Worm (Caenorhabditis elegans) whole organism, L4 larva: ENCODE data around the gene lst-4.

Experiments
- D1046.2 ChIP-seq: fragments of 200-800 bp; sonication (Bioruptor generic); IDR thresholded peaks from 2 replicates; pipeline ENCODE4 v1.3.6; 2022; ENCODE audit warnings: missing genetic modification characterization, missing compliant biosample characterization
- F10B5.3 ChIP-seq: sonication (generic microtip); optimal IDR thresholded peaks from 2 replicates; lab custom pipeline; 2016; ENCODE audit warnings: mild to moderate bottlenecking, missing genetic modification characterization, missing compliant biosample characterization
- F44E2.7 ChIP-seq: fragments of 200-800 bp; sonication (Bioruptor generic); IDR thresholded peaks from 2 replicates; pipeline ENCODE4 v2.1.2; 2022; ENCODE audit warnings: missing genetic modification characterization, missing compliant biosample characterization
- F49E8.2 ChIP-seq: sonication (generic microtip); optimal IDR thresholded peaks from 2 replicates; lab custom pipeline; 2016; ENCODE audit warnings: missing compliant biosample characterization, mild to moderate bottlenecking, missing genetic modification characterization, borderline replicate concordance
- R02D3.7 ChIP-seq: fragments of 150-350 bp; sonication (generic microtip); optimal IDR thresholded peaks from 3 replicates; lab custom pipeline; 2014; ENCODE audit warnings: missing biosample characterization, missing genetic modification characterization
- T20F7.1 ChIP-seq: fragments of 200-800 bp; sonication (Bioruptor generic); optimal IDR thresholded peaks from 2 replicates; lab custom pipeline; 2018; ENCODE audit warnings: mild to moderate bottlenecking, missing genetic modification characterization, missing compliant biosample characterization
- Y105C5A.15 ChIP-seq: fragments of 200-800 bp; sonication (Bioruptor generic); IDR thresholded peaks from 2 replicates; pipeline ENCODE4 v1.3.6; 2022; ENCODE audit warnings: missing genetic modification characterization, missing compliant biosample characterization
- Y48G9A.11 ChIP-seq: fragments of 200-800 bp; sonication (Bioruptor generic); IDR thresholded peaks from 2 replicates; pipeline ENCODE4 v1.3.6; 2022; ENCODE audit warnings: missing genetic modification reagents, missing genetic modification characterization, missing compliant biosample characterization
- ZK546.5 ChIP-seq, 2 experiments: sonication (generic microtip); optimal IDR thresholded peaks; 2 replicates each; lab custom pipeline; 2017; ENCODE audit warnings: missing biosample characterization in 2 of 2, missing genetic modification characterization in 2 of 2
- aha-1 ChIP-seq: fragments of 150-350 bp; peaks from one replicate; lab custom pipeline; 2014; ENCODE audit warnings: missing biosample characterization, missing genetic modification characterization
- aly-2 ChIP-seq: sonication (generic microtip); optimal IDR thresholded peaks from 2 replicates; lab custom pipeline; 2018; ENCODE audit warnings: missing biosample characterization, missing genetic modification characterization
- ama-1 ChIP-seq: fragments of 150-350 bp; optimal IDR thresholded peaks from 2 replicates; lab custom pipeline; 2014; ENCODE audit warnings: inconsistent platforms, mixed read lengths
- arid-1 ChIP-seq: fragments of 200-800 bp; sonication (Bioruptor generic); conservative IDR thresholded peaks from 2 replicates; pipeline ENCODE4 v1.3.6; 2022; ENCODE audit warnings: missing genetic modification reagents, missing genetic modification characterization, missing compliant biosample characterization
- ceh-44 ChIP-seq: fragments of 200-800 bp; sonication (Bioruptor generic); IDR thresholded peaks from 2 replicates; pipeline ENCODE4 v1.3.6; 2022; ENCODE audit warnings: missing genetic modification reagents, missing genetic modification characterization, missing compliant biosample characterization
- ces-1 ChIP-seq: fragments of 150-350 bp; sonication (generic microtip); optimal IDR thresholded peaks from 4 replicates; lab custom pipeline; 2014; ENCODE audit warnings: missing biosample characterization, missing genetic modification reagents, missing genetic modification characterization
- ctbp-1 ChIP-seq: fragments of 200-800 bp; sonication (Bioruptor generic); IDR thresholded peaks from 2 replicates; pipeline ENCODE4 v1.3.6; 2022; ENCODE audit warnings: missing genetic modification reagents, missing genetic modification characterization, missing compliant biosample characterization
- fkh-10 ChIP-seq: fragments of 150-350 bp; optimal IDR thresholded peaks from 2 replicates; lab custom pipeline; 2014; ENCODE audit warnings: missing biosample characterization, missing genetic modification reagents, missing genetic modification characterization
- hif-1 ChIP-seq, 2 experiments: sonication (generic microtip); optimal IDR thresholded peaks; 2 replicates each; lab custom pipeline; 2016 to 2017; ENCODE audit warnings: missing compliant biosample characterization in 2 of 2, missing genetic modification characterization in 2 of 2, missing genetic modification reagents in 2 of 2, missing genotype in 2 of 2, mild to moderate bottlenecking in 1 of 2
- hlh-30 ChIP-seq: sonication (generic microtip); optimal IDR thresholded peaks from 2 replicates; lab custom pipeline; 2017; ENCODE audit warnings: antibody characterized with exemption, mild to moderate bottlenecking, missing genetic modification characterization, missing compliant biosample characterization; ENCODE audit not compliant: insufficient read depth
- lin-13 ChIP-seq: fragments of 150-350 bp; optimal IDR thresholded peaks from 2 replicates; lab custom pipeline; 2014; ENCODE audit warnings: missing biosample characterization, missing genetic modification reagents, missing genetic modification characterization
- lin-38 ChIP-seq: fragments of 200-800 bp; sonication (Bioruptor generic); IDR thresholded peaks from 2 replicates; pipeline ENCODE4 v1.3.6; 2022; ENCODE audit warnings: missing genetic modification reagents, missing genetic modification characterization, missing compliant biosample characterization
- madf-5 ChIP-seq, 2 experiments: fragments of 200-800 bp; sonication (Bioruptor generic); IDR thresholded peaks; 2 replicates each; pipeline ENCODE4 v1.3.6; 2022; ENCODE audit warnings: missing compliant biosample characterization in 2 of 2, missing genetic modification characterization in 2 of 2
- madf-9 ChIP-seq: fragments of 200-800 bp; sonication (Bioruptor generic); conservative IDR thresholded peaks from 2 replicates; pipeline ENCODE4 v1.3.6; 2022; ENCODE audit warnings: missing genetic modification reagents, missing genetic modification characterization, missing compliant biosample characterization
- mep-1 ChIP-seq: fragments of 150-350 bp; sonication (generic microtip); optimal IDR thresholded peaks from 3 replicates; lab custom pipeline; 2014; ENCODE audit warnings: missing biosample characterization, missing genetic modification characterization
- mes-2 ChIP-seq: sonication (generic microtip); optimal IDR thresholded peaks from 2 replicates; lab custom pipeline; 2016; ENCODE audit warnings: missing genotype, mild to moderate bottlenecking, missing genetic modification characterization, missing compliant biosample characterization; ENCODE audit not compliant: poor library complexity, severe bottlenecking
- nhr-10 ChIP-seq: fragments of 150-350 bp; optimal IDR thresholded peaks from 2 replicates; lab custom pipeline; 2014; ENCODE audit warnings: missing biosample characterization, missing genetic modification characterization
- nhr-102 ChIP-seq: sonication (generic microtip); optimal IDR thresholded peaks from 2 replicates; lab custom pipeline; 2016; ENCODE audit warnings: mild to moderate bottlenecking, missing genetic modification characterization, moderate library complexity, missing compliant biosample characterization
- nhr-111 ChIP-seq: fragments of 200-800 bp; sonication (Bioruptor generic); optimal IDR thresholded peaks from 2 replicates; lab custom pipeline; 2018; ENCODE audit warnings: mild to moderate bottlenecking, missing genetic modification characterization, missing compliant biosample characterization
- nhr-28 ChIP-seq: fragments of 150-350 bp; optimal IDR thresholded peaks from 2 replicates; lab custom pipeline; 2014; ENCODE audit warnings: missing biosample characterization, missing genetic modification characterization
- nhr-77 ChIP-seq: fragments of 150-350 bp; optimal IDR thresholded peaks from 2 replicates; lab custom pipeline; 2014; ENCODE audit warnings: missing biosample characterization, missing genetic modification characterization
- php-3 ChIP-seq: fragments of 200-800 bp; sonication (Bioruptor generic); IDR thresholded peaks from 2 replicates; pipeline ENCODE4 v1.3.6; 2022; ENCODE audit warnings: missing genetic modification reagents, missing genetic modification characterization, missing compliant biosample characterization
- snpc-1.2 ChIP-seq: fragments of 200-800 bp; sonication (Bioruptor generic); IDR thresholded peaks from 2 replicates; pipeline ENCODE4 v1.3.6; 2022; ENCODE audit warnings: missing genetic modification reagents, missing genetic modification characterization, missing compliant biosample characterization
- unc-39 ChIP-seq: sonication (generic microtip); optimal IDR thresholded peaks from 2 replicates; lab custom pipeline; 2017; ENCODE audit warnings: missing biosample characterization, missing genetic modification characterization
- zfp-3 ChIP-seq: fragments of 200-800 bp; sonication (Bioruptor generic); conservative IDR thresholded peaks from 2 replicates; pipeline ENCODE4 v1.3.6; 2022; ENCODE audit warnings: missing genetic modification reagents, missing genetic modification characterization, missing compliant biosample characterization
- ztf-11 ChIP-seq: fragments of 150-350 bp; optimal IDR thresholded peaks from 2 replicates; lab custom pipeline; 2014; ENCODE audit warnings: missing biosample characterization, missing genetic modification characterization

lst-4 gene

DNA sequence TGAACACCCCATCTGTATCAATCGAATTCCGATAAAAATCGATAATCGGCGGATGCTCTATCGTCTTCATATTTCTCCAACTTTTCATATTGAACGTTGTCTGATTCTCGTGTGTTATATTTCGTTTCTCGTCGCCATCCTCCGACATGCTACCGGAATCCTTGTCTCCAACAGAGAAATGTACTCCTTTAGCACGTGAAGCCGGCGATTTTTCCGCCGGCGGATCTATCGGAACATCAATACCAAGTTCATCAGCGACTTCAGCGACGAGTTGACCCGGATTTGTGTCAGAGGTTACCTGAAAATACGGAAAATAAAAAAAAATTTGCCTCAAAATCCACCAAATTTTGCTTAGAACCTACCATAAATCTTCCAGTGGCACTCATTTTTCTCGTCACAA, 45.4 kb upstream of the lst-4 start:
- TF ChIP-seq snpc-1.2 (GFP tag; lab: Robert Waterston, UW) (peak; percentile 62; the same call in 1 of the 2 replicates), T20F7.1 (no peak)
- TF ChIP-seq, all 104 proteins: peak for 1

DNA sequence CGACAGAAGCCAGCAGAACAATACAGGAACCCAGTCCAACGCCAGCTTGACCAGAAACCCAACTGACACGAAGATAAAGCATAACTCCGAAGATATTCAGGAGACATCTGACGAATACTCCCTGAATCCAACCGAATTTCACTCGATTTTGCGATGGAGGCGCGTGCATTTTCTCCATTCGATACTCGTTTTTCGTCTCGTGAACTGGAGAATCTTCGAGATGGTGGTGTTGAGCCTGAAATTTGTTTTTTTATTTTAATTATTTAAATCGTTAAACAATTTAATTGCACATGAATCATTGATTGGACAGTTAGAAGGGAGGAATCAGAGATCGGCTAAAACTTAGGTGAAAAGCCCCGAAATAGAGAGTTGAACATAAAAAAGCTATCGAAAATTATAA, 44.7 kb upstream of the lst-4 start:
- no peak for TF ChIP-seq ama-1
- peak; percentile 79; the same call in 1 of the 2 replicates for TF ChIP-seq snpc-1.2 (GFP tag; lab: Robert Waterston, UW)
- TF ChIP-seq lin-38 (GFP tag; lab: Robert Waterston, UW), result no peak

DNA sequence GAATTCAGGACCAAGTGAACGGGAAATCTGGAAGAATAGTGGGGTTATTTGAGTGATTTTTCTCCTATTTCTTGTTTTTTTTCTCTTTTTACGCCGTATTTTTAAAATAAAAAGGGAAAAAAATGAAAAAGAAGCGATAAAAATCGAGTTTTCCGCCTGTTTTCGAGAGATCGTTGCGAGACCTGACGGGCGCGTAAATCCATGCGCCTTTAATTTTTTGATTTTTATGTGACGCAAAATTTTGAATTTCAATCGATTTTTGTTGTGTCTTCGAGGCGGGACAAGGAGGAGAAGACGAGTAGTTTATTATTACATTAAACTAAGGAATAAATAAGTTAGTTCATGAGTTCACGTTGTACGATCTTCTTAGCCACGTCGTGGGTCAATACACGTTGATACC, 44.0 kb upstream of the lst-4 start:
- no peak for TF ChIP-seq zfp-3 (GFP tag; lab: Robert Waterston, UW)
- no peak for TF ChIP-seq nhr-102 (tag; lab: Kevin White, UChicago)
- TF ChIP-seq fkh-10 (GFP tag; lab: Kevin White, UChicago), result no peak
- TF ChIP-seq R02D3.7 (tag; lab: Kevin White, UChicago), result no peak
- no peak for TF ChIP-seq ctbp-1 (GFP tag; lab: Robert Waterston, UW)
- TF ChIP-seq snpc-1.2 (GFP tag; lab: Robert Waterston, UW), result peak; percentile 26; the same call in 1 of the 2 replicates
- TF ChIP-seq unc-39, result no peak
- TF ChIP-seq F49E8.2, result peak; percentile 49
- peak; percentile 37 for TF ChIP-seq lin-38 (GFP tag; lab: Robert Waterston, UW)
- TF ChIP-seq mep-1, result no peak
- TF ChIP-seq ama-1, result no peak
- peak; percentile 4 for TF ChIP-seq lin-13 (GFP tag; lab: Kevin White, UChicago)
- no peak for TF ChIP-seq ZK546.5 (tag; optimal IDR thresholded peaks at IDR 0.05; lab: Kevin White, UChicago)
- no peak for TF ChIP-seq mes-2 (tag; lab: Kevin White, UChicago)
- 0 out of 2 replicates have a peak, but pooled peaks have one; percentile 43 for TF ChIP-seq Y48G9A.11 (GFP tag; lab: Robert Waterston, UW)
- no peak for TF ChIP-seq nhr-28
- no peak for TF ChIP-seq F44E2.7 (GFP tag; lab: Robert Waterston, UW)
- no peak for TF ChIP-seq Y105C5A.15
- TF ChIP-seq arid-1 (GFP tag; lab: Robert Waterston, UW), result no peak

DNA sequence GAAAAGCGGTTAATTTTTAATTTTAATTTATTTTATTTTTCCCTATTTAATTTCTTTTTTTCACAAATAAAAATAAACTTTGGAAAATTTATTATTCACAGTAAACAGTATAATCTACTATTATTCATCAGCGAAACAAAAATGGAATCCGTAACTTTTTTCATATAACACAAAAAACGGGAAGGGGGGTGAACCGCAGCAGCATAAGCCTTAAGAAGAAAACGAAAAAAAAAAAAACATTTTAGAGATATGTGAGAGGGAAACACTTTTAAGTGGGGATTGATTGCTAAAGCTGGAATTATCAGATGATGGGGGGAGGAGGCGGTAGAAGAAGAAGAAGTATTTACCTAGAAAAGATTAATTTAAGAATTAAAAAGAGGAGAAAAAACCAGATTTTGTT, 38.0 kb upstream of the lst-4 start:
- TF ChIP-seq ztf-11 (no peak), snpc-1.2 (GFP tag; lab: Robert Waterston, UW) (peak; percentile 32; the same call in 1 of the 2 replicates), madf-5 (GFP tag; IDR thresholded peaks at IDR 0.05; lab: Robert Waterston, UW) (no peak)

DNA sequence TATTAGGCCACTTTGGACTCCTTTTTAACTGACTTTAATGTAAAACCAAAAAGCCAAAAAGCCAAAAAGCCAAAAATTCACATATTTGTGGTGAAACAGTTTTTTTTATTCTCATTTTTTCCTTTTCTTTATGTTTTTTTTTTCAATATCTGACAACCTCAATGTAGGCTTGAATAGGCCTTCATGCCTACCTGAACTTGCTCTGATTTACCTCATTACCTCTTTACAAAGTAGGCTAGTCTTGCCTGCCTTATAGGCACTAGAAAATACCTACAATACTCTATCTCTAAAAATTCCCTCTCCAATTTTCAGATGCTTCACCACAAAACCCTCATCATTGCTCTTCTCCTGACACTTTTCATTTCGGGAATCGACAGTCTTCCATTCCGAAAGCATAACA, 36.6 kb upstream of the lst-4 start, which contains the start of gene ins-34:
TSS of gene ins-34 (plus strand) at position 301 of the 400 bp plus-strand sequence.
- TF ChIP-seq nhr-111, result no peak
- no peak for TF ChIP-seq D1046.2 (GFP tag; lab: Robert Waterston, UW)
- TF ChIP-seq ces-1, result no peak
- no peak for TF ChIP-seq php-3
- TF ChIP-seq F10B5.3 (tag; lab: Kevin White, UChicago), result no peak
- TF ChIP-seq nhr-102 (tag; lab: Kevin White, UChicago), result no peak
- TF ChIP-seq aha-1 (tag; lab: Kevin White, UChicago), result no peak
- no peak for TF ChIP-seq hlh-30 (tag; lab: Kevin White, UChicago)
- TF ChIP-seq madf-9 (GFP tag; lab: Robert Waterston, UW), result no peak
- TF ChIP-seq hif-1 (tag; optimal IDR thresholded peaks at IDR 0.05; lab: Kevin White, UChicago), result no peak
- TF ChIP-seq F44E2.7 (GFP tag; lab: Robert Waterston, UW), result no peak
- TF ChIP-seq ceh-44 (GFP tag; lab: Robert Waterston, UW), result no peak
- TF ChIP-seq Y105C5A.15, result no peak
- no peak for TF ChIP-seq nhr-77
- no peak for TF ChIP-seq nhr-10
- TF ChIP-seq aly-2 (tag; lab: Kevin White, UChicago), result no peak
- TF ChIP-seq, all 104 proteins: peak for 0
